Fruit fly (Drosophila melanogaster) whole organism, embryonic: ENCODE data around the gene CG11350.

ENCODE experiments used
- BEAF-32 ChIP-seq: fragments of 200-800 bp; sonication (Bioruptor generic); optimal IDR thresholded peaks from 3 replicates; lab custom pipeline; 2017; ENCODE audit warnings: missing biosample characterization, missing genetic modification characterization, mild to moderate bottlenecking, moderate library complexity, missing genetic modification reagents
- CG10366 ChIP-seq: fragments of 200-800 bp; sonication (Bioruptor generic); IDR thresholded peaks from 2 replicates; pipeline ENCODE4 v1.3.6; 2022; ENCODE audit warnings: missing biosample characterization, missing genetic modification characterization
- CG11560 ChIP-seq: fragments of 200-800 bp; sonication (Bioruptor generic); IDR thresholded peaks from 3 replicates; pipeline ENCODE4 v1.3.6; 2022; ENCODE audit warnings: missing biosample characterization, missing genetic modification characterization
- CG12744 ChIP-seq: fragments of 200-800 bp; sonication (Bioruptor generic); optimal IDR thresholded peaks from 2 replicates; lab custom pipeline; 2016; ENCODE audit warnings: missing biosample characterization, missing genetic modification characterization
- CG13287 ChIP-seq: fragments of 200-800 bp; sonication (Bioruptor generic); IDR thresholded peaks from 2 replicates; pipeline ENCODE4 v1.3.6; 2022; ENCODE audit warnings: missing biosample characterization, missing genetic modification characterization; ENCODE audit not compliant: partially characterized antibody
- CG13894 ChIP-seq: fragments of 200-800 bp; sonication (Bioruptor generic); optimal IDR thresholded peaks from 3 replicates; lab custom pipeline; 2018; ENCODE audit warnings: missing biosample characterization, mild to moderate bottlenecking, missing genetic modification characterization, moderate library complexity
- CG14860 ChIP-seq: fragments of 200-800 bp; sonication (Bioruptor generic); IDR thresholded peaks from 3 replicates; pipeline ENCODE4 v1.3.6; 2022; ENCODE audit warnings: missing biosample characterization, missing genetic modification characterization; ENCODE audit not compliant: partially characterized antibody
- CG15514 ChIP-seq: fragments of 200-800 bp; sonication (Bioruptor generic); optimal IDR thresholded peaks from 3 replicates; lab custom pipeline; 2017; ENCODE audit warnings: missing biosample characterization, missing genetic modification characterization, mild to moderate bottlenecking, moderate library complexity, missing genetic modification reagents
- CG16779 ChIP-seq: fragments of 200-800 bp; sonication (Bioruptor generic); IDR thresholded peaks from 2 replicates; pipeline ENCODE4 v1.3.6; 2022; ENCODE audit warnings: missing biosample characterization, missing genetic modification characterization
- CG16815 ChIP-seq: fragments of 200-800 bp; sonication (Bioruptor generic); optimal IDR thresholded peaks from 3 replicates; lab custom pipeline; 2017; ENCODE audit warnings: missing biosample characterization, mild to moderate bottlenecking, missing genetic modification characterization
- CG17829 ChIP-seq: fragments of 200-800 bp; optimal IDR thresholded peaks from 2 replicates; lab custom pipeline; 2019; ENCODE audit warnings: missing biosample characterization, mild to moderate bottlenecking, missing genetic modification characterization, moderate library complexity
- CG34224 ChIP-seq: fragments of 200-800 bp; sonication (Bioruptor generic); IDR thresholded peaks from 3 replicates; pipeline ENCODE4 v1.3.6; 2022; ENCODE audit warnings: missing biosample characterization, missing genetic modification characterization; ENCODE audit not compliant: partially characterized antibody
- CG4360 ChIP-seq: fragments of 200-800 bp; sonication (Bioruptor generic); IDR thresholded peaks from 2 replicates; pipeline ENCODE4 v1.3.6; 2022; ENCODE audit warnings: missing biosample characterization, missing genetic modification characterization
- CG5953 ChIP-seq: fragments of 200-800 bp; sonication (Bioruptor generic); IDR thresholded peaks from 2 replicates; pipeline ENCODE4 v1.3.6; 2022; ENCODE audit warnings: missing biosample characterization, missing genetic modification characterization
- CG7786 ChIP-seq: fragments of 200-800 bp; sonication (Bioruptor generic); optimal IDR thresholded peaks from 2 replicates; lab custom pipeline; 2016; ENCODE audit warnings: missing biosample characterization, missing genetic modification characterization
- CG9817 ChIP-seq: fragments of 200-800 bp; sonication (Bioruptor generic); optimal IDR thresholded peaks from 2 replicates; lab custom pipeline; 2018; ENCODE audit warnings: missing biosample characterization, mild to moderate bottlenecking, missing genetic modification characterization, moderate library complexity
- Camta ChIP-seq: fragments of 200-800 bp; sonication (Bioruptor generic); optimal IDR thresholded peaks from 2 replicates; lab custom pipeline; 2016; ENCODE audit warnings: missing biosample characterization, missing genetic modification characterization
- Deaf1 ChIP-seq: fragments of 200-800 bp; optimal IDR thresholded peaks from 3 replicates; lab custom pipeline; 2019; ENCODE audit warnings: missing biosample characterization, mild to moderate bottlenecking, missing genetic modification characterization, moderate library complexity
- Eip74EF ChIP-seq, 2 experiments: fragments of 200-800 bp in 1 of 2; fragments of >200 bp in 1 of 2; sonication (Bioruptor generic) in 1 of 2; optimal IDR thresholded peaks; 2 replicates each; lab custom pipeline; 2017 to 2019; ENCODE audit warnings: missing biosample characterization in 2 of 2, missing genetic modification characterization in 2 of 2, mild to moderate bottlenecking in 1 of 2, moderate library complexity in 1 of 2
- Ets65A ChIP-seq: fragments of 200-800 bp; sonication (Bioruptor generic); peaks from one replicate; lab custom pipeline; 2016; ENCODE audit warnings: missing biosample characterization, missing genetic modification characterization
- Max ChIP-seq: fragments of 200-800 bp; sonication (Bioruptor generic); optimal IDR thresholded peaks from 2 replicates; lab custom pipeline; 2016; ENCODE audit warnings: missing biosample characterization, mild to moderate bottlenecking, missing genetic modification characterization
- Nf-YA ChIP-seq: fragments of 200-800 bp; sonication (Bioruptor generic); IDR thresholded peaks from 2 replicates; pipeline ENCODE4 v1.3.6; 2022; ENCODE audit warnings: missing biosample characterization, missing genetic modification characterization
- Ravus ChIP-seq: fragments of 200-800 bp; sonication (Bioruptor generic); IDR thresholded peaks from 2 replicates; pipeline ENCODE4 v1.3.6; 2022; ENCODE audit warnings: missing biosample characterization, missing genetic modification characterization
- Rfx ChIP-seq: fragments of 200-800 bp; sonication (Bioruptor generic); IDR thresholded peaks from 2 replicates; pipeline ENCODE4 v1.3.6; 2022; ENCODE audit warnings: missing biosample characterization, missing genetic modification characterization
- Rx ChIP-seq: fragments of 200-800 bp; sonication (Bioruptor generic); IDR thresholded peaks from 2 replicates; pipeline ENCODE4 v1.3.6; 2022; ENCODE audit warnings: missing biosample characterization, missing genetic modification characterization
- TFAM ChIP-seq: fragments of 200-800 bp; sonication (Bioruptor generic); optimal IDR thresholded peaks from 2 replicates; lab custom pipeline; 2017; ENCODE audit warnings: missing biosample characterization, missing genetic modification characterization, inconsistent platforms
- btn ChIP-seq: fragments of 200-800 bp; sonication (Bioruptor generic); optimal IDR thresholded peaks from 2 replicates; lab custom pipeline; 2016; ENCODE audit warnings: missing biosample characterization, missing genetic modification characterization
- crol ChIP-seq: fragments of 200-800 bp; sonication (Bioruptor generic); IDR thresholded peaks from 2 replicates; pipeline ENCODE4 v1.3.6; 2022; ENCODE audit warnings: missing biosample characterization, missing genetic modification characterization
- cwo ChIP-seq: fragments of 200-800 bp; sonication (Bioruptor generic); optimal IDR thresholded peaks from 3 replicates; lab custom pipeline; 2017; ENCODE audit warnings: missing biosample characterization, missing genetic modification characterization, mild to moderate bottlenecking, moderate library complexity, missing genetic modification reagents
- disco-r ChIP-seq: fragments of 200-800 bp; sonication (Bioruptor generic); optimal IDR thresholded peaks from 2 replicates; lab custom pipeline; 2016; ENCODE audit warnings: missing biosample characterization, missing genetic modification characterization
- emc ChIP-seq: fragments of 200-800 bp; sonication (Bioruptor generic); optimal IDR thresholded peaks from 2 replicates; lab custom pipeline; 2016; ENCODE audit warnings: missing biosample characterization, missing genetic modification characterization
- ems ChIP-seq: fragments of 200-800 bp; sonication (Bioruptor generic); optimal IDR thresholded peaks from 3 replicates; lab custom pipeline; 2016; ENCODE audit warnings: missing biosample characterization, missing genetic modification characterization
- jigr1 ChIP-seq: fragments of 200-800 bp; sonication (Bioruptor generic); IDR thresholded peaks from 3 replicates; pipeline ENCODE4 v1.3.6; 2022; ENCODE audit warnings: missing biosample characterization, missing genetic modification characterization
- kah ChIP-seq: fragments of 200-800 bp; sonication (Bioruptor generic); optimal IDR thresholded peaks from 2 replicates; lab custom pipeline; 2018; ENCODE audit warnings: missing biosample characterization, mild to moderate bottlenecking, missing genetic modification characterization
- knrl ChIP-seq: fragments of 200-800 bp; sonication (Bioruptor generic); IDR thresholded peaks from 3 replicates; pipeline ENCODE4 v1.3.6; 2022; ENCODE audit warnings: missing biosample characterization, missing genetic modification characterization; ENCODE audit not compliant: partially characterized antibody
- mam ChIP-seq: fragments of 200-800 bp; sonication (Bioruptor generic); optimal IDR thresholded peaks from 3 replicates; lab custom pipeline; 2016; ENCODE audit warnings: missing biosample characterization, missing genetic modification characterization
- oc ChIP-seq: fragments of 200-800 bp; sonication (Bioruptor generic); optimal IDR thresholded peaks from 2 replicates; lab custom pipeline; 2018; ENCODE audit warnings: missing biosample characterization, mild to moderate bottlenecking, missing genetic modification characterization, moderate library complexity
- org-1 ChIP-seq: fragments of 200-800 bp; sonication (Bioruptor generic); optimal IDR thresholded peaks from 2 replicates; lab custom pipeline; 2017; ENCODE audit warnings: missing biosample characterization, missing genetic modification characterization
- peb ChIP-seq: fragments of 200-800 bp; sonication (Bioruptor generic); IDR thresholded peaks from 2 replicates; pipeline ENCODE4 v1.3.6; 2022; ENCODE audit warnings: missing biosample characterization, missing genetic modification characterization
- prd ChIP-seq, 3 experiments: fragments of >200 bp in 2 of 3; fragments of 200-800 bp in 1 of 3; sonication (Bioruptor generic) in 1 of 3; optimal IDR thresholded peaks in 2 of 3; IDR thresholded peaks in 1 of 3; 2 replicates in 2 of 3; 3 replicates in 1 of 3; pipeline versions ENCODE4 v1.3.6 to Lab custom; 2017 to 2022; ENCODE audit warnings: missing biosample characterization in 1 of 3, missing genetic modification characterization in 1 of 3
- pros ChIP-seq: fragments of 200-800 bp; sonication (Bioruptor generic); optimal IDR thresholded peaks from 3 replicates; lab custom pipeline; 2019; ENCODE audit warnings: missing biosample characterization, mild to moderate bottlenecking, missing genetic modification characterization, moderate library complexity
- rib ChIP-seq: fragments of 200-800 bp; sonication (Bioruptor generic); IDR thresholded peaks from 2 replicates; pipeline ENCODE4 v1.3.6; 2022; ENCODE audit warnings: missing biosample characterization, missing genetic modification characterization
- sd ChIP-seq: fragments of 200-800 bp; sonication (Bioruptor generic); optimal IDR thresholded peaks from 3 replicates; lab custom pipeline; 2018; ENCODE audit warnings: missing biosample characterization, mild to moderate bottlenecking, missing genetic modification characterization, moderate library complexity
- shn ChIP-seq: fragments of 200-800 bp; sonication (Bioruptor generic); optimal IDR thresholded peaks from 3 replicates; lab custom pipeline; 2016; ENCODE audit warnings: missing biosample characterization, missing genetic modification characterization
- sr ChIP-seq: fragments of 200-800 bp; sonication (Bioruptor generic); IDR thresholded peaks from 3 replicates; pipeline ENCODE4 v1.3.6; 2022; ENCODE audit warnings: missing biosample characterization, missing genetic modification characterization
- unc-4 ChIP-seq: fragments of 200-800 bp; sonication (Bioruptor generic); IDR thresholded peaks from 2 replicates; pipeline ENCODE4 v1.3.6; 2022; ENCODE audit warnings: missing biosample characterization, missing genetic modification characterization; ENCODE audit not compliant: partially characterized antibody
- zen2 ChIP-seq: fragments of 200-800 bp; sonication (Bioruptor generic); IDR thresholded peaks from 3 replicates; pipeline ENCODE4 v1.3.6; 2022; ENCODE audit warnings: missing biosample characterization, missing genetic modification characterization; ENCODE audit not compliant: partially characterized antibody

Gene CG11350

dm6 chr3L:4482509-4482908 lies at the start of gene CG11350:
CG11350 (plus strand) TSS chr3L:4482809.
- TF ChIP-seq Ets65A (GFP tag; lab: Kevin White, UChicago) (peak; percentile 50), disco-r (GFP tag; lab: Kevin White, UChicago) (no peak)

dm6 chr3L:4436421-4436820 lies 46.2 kb upstream of the CG11350 start, which contains the start of gene CG15021:
CG15021 (plus strand) TSS chr3L:4436721.
- no peak for TF ChIP-seq knrl (GFP tag; lab: Robert Waterston, UW)
- TF ChIP-seq CG5953 (GFP tag; lab: Robert Waterston, UW) = no peak
- TF ChIP-seq CG14860 (GFP tag; lab: Robert Waterston, UW) = no peak
- TF ChIP-seq crol (GFP tag; lab: Robert Waterston, UW) = no peak
- no peak for TF ChIP-seq shn (GFP tag; lab: Kevin White, UChicago)
- TF ChIP-seq CG9817 (tag; lab: Kevin White, UChicago) = no peak
- TF ChIP-seq CG34224 (GFP tag; lab: Robert Waterston, UW) = 0 out of 3 replicates have a peak, but pooled peaks have one; percentile 22
- no peak for TF ChIP-seq mam (GFP tag; lab: Kevin White, UChicago)
- TF ChIP-seq ems (GFP tag; lab: Kevin White, UChicago) = no peak
- TF ChIP-seq sd = peak; percentile 12
- TF ChIP-seq Deaf1 (tag; lab: Kevin White, UChicago) = peak; percentile 57
- no peak for TF ChIP-seq cwo (GFP tag; lab: Kevin White, UChicago)
- TF ChIP-seq CG15514 (GFP tag; lab: Kevin White, UChicago) = no peak
- TF ChIP-seq zen2 (GFP tag; lab: Robert Waterston, UW) = no peak
- no peak for TF ChIP-seq kah (GFP tag; lab: Kevin White, UChicago)
- TF ChIP-seq peb = no peak
- no peak for TF ChIP-seq prd (optimal IDR thresholded peaks at IDR 0.05; lab: Kevin White, UChicago)
- TF ChIP-seq prd (GFP tag; IDR thresholded peaks at IDR 0.05; lab: Robert Waterston, UW) = no peak
- no peak for TF ChIP-seq CG10366 (GFP tag; lab: Robert Waterston, UW)
- no peak for TF ChIP-seq Ravus (GFP tag; lab: Robert Waterston, UW)

dm6 chr3L:4440153-4440552 lies 42.5 kb upstream of the CG11350 start:
- TF ChIP-seq oc (tag; lab: Kevin White, UChicago) (peak; percentile 3), pros (GFP tag; lab: Kevin White, UChicago) (peak; percentile 19), btn (GFP tag; lab: Kevin White, UChicago) (no peak), Rfx (GFP tag; lab: Robert Waterston, UW) (peak; percentile 36; the same call in 1 of the 2 replicates), Max (GFP tag; lab: Kevin White, UChicago) (no peak), CG13894 (tag; lab: Kevin White, UChicago) (peak; percentile 37), CG16779 (GFP tag; lab: Robert Waterston, UW) (no peak), CG7786 (GFP tag; lab: Kevin White, UChicago) (no peak), Ravus (GFP tag; lab: Robert Waterston, UW) (no peak), Camta (GFP tag; lab: Kevin White, UChicago) (no peak), Eip74EF (GFP tag; optimal IDR thresholded peaks at IDR 0.05; lab: Kevin White, UChicago) (no peak), jigr1 (no peak), Rx (GFP tag; lab: Robert Waterston, UW) (no peak), rib (GFP tag; lab: Robert Waterston, UW) (no peak), emc (no peak), Nf-YA (no peak), BEAF-32 (GFP tag; lab: Kevin White, UChicago) (peak; percentile 13), CG11560 (tag; lab: Robert Waterston, UW) (no peak), CG17829 (tag; lab: Kevin White, UChicago) (no peak), org-1 (GFP tag; lab: Kevin White, UChicago) (no peak), CG12744 (GFP tag; lab: Kevin White, UChicago) (no peak), sr (GFP tag; lab: Robert Waterston, UW) (no peak), TFAM (GFP tag; lab: Kevin White, UChicago) (no peak), CG16815 (GFP tag; lab: Kevin White, UChicago) (no peak), CG4360 (GFP tag; lab: Robert Waterston, UW) (no peak), unc-4 (0 out of 2 replicates have a peak, but pooled peaks have one; percentile 16), CG13287 (GFP tag; lab: Robert Waterston, UW) (peak; percentile 50)
